Worm (Caenorhabditis elegans) whole organism, late embryonic: Measurements from ENCODE around the gene R13A1.5.
A peak's percentile ranks its signal among the peaks of the same experiment; 100 is the strongest.

Experiments used
- F13H6.1 ChIP-seq: sonication (generic microtip); optimal IDR thresholded peaks from 2 replicates; lab custom pipeline; 2016; ENCODE audit warnings: missing genetic modification characterization, missing compliant biosample characterization
- K02D7.2 ChIP-seq: sonication (generic microtip); optimal IDR thresholded peaks from 2 replicates; lab custom pipeline; 2017; ENCODE audit warnings: mild to moderate bottlenecking, missing genetic modification characterization, missing compliant biosample characterization
- Y22D7AL.16 ChIP-seq: sonication (generic microtip); optimal IDR thresholded peaks from 2 replicates; lab custom pipeline; 2016; ENCODE audit warnings: missing genetic modification characterization, missing compliant biosample characterization
- ahr-1 ChIP-seq: sonication (generic microtip); optimal IDR thresholded peaks from 2 replicates; lab custom pipeline; 2016; ENCODE audit warnings: missing genetic modification characterization, missing compliant biosample characterization
- ceh-14 ChIP-seq: sonication (generic microtip); optimal IDR thresholded peaks from 2 replicates; lab custom pipeline; 2016; ENCODE audit warnings: missing genotype, missing genetic modification characterization, missing compliant biosample characterization
- ceh-18 ChIP-seq: sonication (generic microtip); optimal IDR thresholded peaks from 2 replicates; lab custom pipeline; 2016; ENCODE audit warnings: missing genetic modification characterization, missing compliant biosample characterization
- ceh-19 ChIP-seq: fragments of 200-800 bp; sonication (Bioruptor generic); optimal IDR thresholded peaks from 2 replicates; lab custom pipeline; 2018; ENCODE audit warnings: mild to moderate bottlenecking, missing genetic modification characterization, missing compliant biosample characterization
- ceh-31 ChIP-seq: sonication (generic microtip); optimal IDR thresholded peaks from 2 replicates; lab custom pipeline; 2016; ENCODE audit warnings: missing genetic modification characterization, missing compliant biosample characterization
- ceh-34 ChIP-seq: sonication (generic microtip); optimal IDR thresholded peaks from 2 replicates; lab custom pipeline; 2016; ENCODE audit warnings: mild to moderate bottlenecking, missing genetic modification characterization, missing compliant biosample characterization
- ceh-45 ChIP-seq: fragments of 200-800 bp; sonication (Bioruptor generic); IDR thresholded peaks from 2 replicates; pipeline ENCODE4 v1.3.6; 2022; ENCODE audit warnings: missing genetic modification reagents, missing genetic modification characterization, missing compliant biosample characterization
- ceh-6 ChIP-seq: fragments of 200-800 bp; sonication (Bioruptor generic); optimal IDR thresholded peaks from 2 replicates; lab custom pipeline; 2018; ENCODE audit warnings: mild to moderate bottlenecking, missing genetic modification characterization, missing compliant biosample characterization
- ceh-9 ChIP-seq: sonication (generic microtip); optimal IDR thresholded peaks from 2 replicates; lab custom pipeline; 2016; ENCODE audit warnings: mild to moderate bottlenecking, missing genetic modification characterization, inconsistent platforms, missing compliant biosample characterization
- elt-2 ChIP-seq: sonication (generic microtip); optimal IDR thresholded peaks from 2 replicates; lab custom pipeline; 2016; ENCODE audit warnings: missing genetic modification reagents, missing genetic modification characterization, missing compliant biosample characterization
- elt-4 ChIP-seq: sonication (generic microtip); optimal IDR thresholded peaks from 2 replicates; lab custom pipeline; 2016; ENCODE audit warnings: missing genetic modification characterization, missing compliant biosample characterization
- eyg-1 ChIP-seq: sonication (generic microtip); optimal IDR thresholded peaks from 2 replicates; lab custom pipeline; 2016; ENCODE audit warnings: missing genotype, missing genetic modification characterization, missing compliant biosample characterization
- fax-1 ChIP-seq: sonication (generic microtip); optimal IDR thresholded peaks from 2 replicates; lab custom pipeline; 2016; ENCODE audit warnings: missing genotype, missing genetic modification characterization, missing compliant biosample characterization
- fkh-6 ChIP-seq: sonication (generic microtip); optimal IDR thresholded peaks from 2 replicates; lab custom pipeline; 2016; ENCODE audit warnings: missing genetic modification characterization, missing compliant biosample characterization
- gmeb-2 ChIP-seq: sonication (generic microtip); optimal IDR thresholded peaks from 2 replicates; lab custom pipeline; 2016; ENCODE audit warnings: missing genetic modification characterization, inconsistent platforms, missing compliant biosample characterization
- hlh-13 ChIP-seq: fragments of 200-800 bp; sonication (Bioruptor generic); optimal IDR thresholded peaks from 2 replicates; lab custom pipeline; 2018; ENCODE audit warnings: mild to moderate bottlenecking, missing genetic modification characterization, missing compliant biosample characterization
- hlh-15 ChIP-seq: sonication (generic microtip); optimal IDR thresholded peaks from 2 replicates; lab custom pipeline; 2016; ENCODE audit warnings: missing genetic modification characterization, missing compliant biosample characterization
- hlh-30 ChIP-seq: sonication (generic microtip); optimal IDR thresholded peaks from 2 replicates; lab custom pipeline; 2017; ENCODE audit warnings: antibody characterized with exemption, missing genetic modification characterization, missing compliant biosample characterization; ENCODE audit not compliant: insufficient read depth
- hlh-6 ChIP-seq: sonication (generic microtip); optimal IDR thresholded peaks from 2 replicates; lab custom pipeline; 2016; ENCODE audit warnings: missing genotype, missing genetic modification characterization, missing compliant biosample characterization
- lin-11 ChIP-seq: fragments of 200-800 bp; sonication (Bioruptor generic); optimal IDR thresholded peaks from 2 replicates; lab custom pipeline; 2018; ENCODE audit warnings: mild to moderate bottlenecking, missing genetic modification characterization, missing compliant biosample characterization
- nfya-1 ChIP-seq: sonication (generic microtip); optimal IDR thresholded peaks from 2 replicates; lab custom pipeline; 2017; ENCODE audit warnings: missing genetic modification characterization, mild to moderate bottlenecking, missing compliant biosample characterization, antibody characterized with exemption, moderate library complexity
- nhr-11 ChIP-seq: fragments of 150-350 bp; optimal IDR thresholded peaks from 2 replicates; lab custom pipeline; 2014; ENCODE audit warnings: missing biosample characterization, missing genetic modification characterization
- nhr-232 ChIP-seq: sonication (generic microtip); optimal IDR thresholded peaks from 2 replicates; lab custom pipeline; 2016; ENCODE audit warnings: missing genetic modification characterization, missing compliant biosample characterization
- odd-2 ChIP-seq: sonication (generic microtip); optimal IDR thresholded peaks from 2 replicates; lab custom pipeline; 2017; ENCODE audit warnings: antibody characterized with exemption, mild to moderate bottlenecking, missing genetic modification characterization, missing compliant biosample characterization
- pag-3 ChIP-seq: sonication (generic microtip); optimal IDR thresholded peaks from 2 replicates; lab custom pipeline; 2016; ENCODE audit warnings: missing compliant biosample characterization, missing genetic modification characterization, borderline replicate concordance
- pat-9 ChIP-seq: fragments of 200-800 bp; sonication (Bioruptor generic); optimal IDR thresholded peaks from 2 replicates; lab custom pipeline; 2018; ENCODE audit warnings: mild to moderate bottlenecking, missing genetic modification characterization, moderate library complexity, missing compliant biosample characterization
- pha-4 ChIP-seq: fragments of 150-350 bp; optimal IDR thresholded peaks from 2 replicates; lab custom pipeline; 2018; ENCODE audit warnings: missing biosample characterization, missing genetic modification reagents, missing genetic modification characterization
- pros-1 ChIP-seq: fragments of 150-350 bp; optimal IDR thresholded peaks from 2 replicates; lab custom pipeline; 2014; ENCODE audit warnings: missing biosample characterization, missing genetic modification reagents, missing genetic modification characterization
- rnt-1 ChIP-seq: sonication (generic microtip); optimal IDR thresholded peaks from 2 replicates; lab custom pipeline; 2016; ENCODE audit warnings: missing genetic modification characterization, missing compliant biosample characterization
- tbx-2 ChIP-seq: sonication (generic microtip); optimal IDR thresholded peaks from 2 replicates; lab custom pipeline; 2016; ENCODE audit warnings: missing genetic modification characterization, missing compliant biosample characterization
- tbx-7 ChIP-seq: sonication (generic microtip); optimal IDR thresholded peaks from 2 replicates; lab custom pipeline; 2016; ENCODE audit warnings: missing genotype, missing genetic modification characterization, missing compliant biosample characterization
- ttx-3 ChIP-seq: sonication (generic microtip); optimal IDR thresholded peaks from 2 replicates; lab custom pipeline; 2016; ENCODE audit warnings: missing genetic modification reagents, missing genetic modification characterization, missing compliant biosample characterization
- unc-42 ChIP-seq: sonication (generic microtip); optimal IDR thresholded peaks from 2 replicates; lab custom pipeline; 2016; ENCODE audit warnings: missing genotype, missing genetic modification characterization, missing compliant biosample characterization
- unc-86 ChIP-seq: sonication (generic microtip); optimal IDR thresholded peaks from 2 replicates; lab custom pipeline; 2016; ENCODE audit warnings: missing genetic modification characterization, missing compliant biosample characterization

Gene R13A1.5

ce11 chrIV:7166553-7166952, 25.1 kb downstream of the R13A1.5 start, which contains the start of gene C42D4.18:
TSS of gene C42D4.18 (plus strand) at chrIV:7166783.
- TF ChIP-seq hlh-30 (peak; percentile 4), pha-4 (tag; lab: Kevin White, UChicago) (no peak)
- TF ChIP-seq, all 69 proteins: peak for 1

- TF ChIP-seq ceh-19 (GFP tag; lab: Kevin White, UChicago): no peak
- TF ChIP-seq tbx-2 (tag; lab: Kevin White, UChicago): no peak
- TF ChIP-seq lin-11 (tag; lab: Kevin White, UChicago): no peak
- TF ChIP-seq elt-2 (tag; lab: Kevin White, UChicago): no peak
- no peak for TF ChIP-seq ttx-3 (tag; lab: Kevin White, UChicago)
- no peak for TF ChIP-seq pros-1 (tag; lab: Kevin White, UChicago)
- TF ChIP-seq nhr-232 (tag; lab: Kevin White, UChicago): no peak
- TF ChIP-seq unc-42 (tag; lab: Kevin White, UChicago): no peak
- TF ChIP-seq pat-9 (tag; lab: Kevin White, UChicago): no peak
- TF ChIP-seq Y22D7AL.16 (tag; lab: Kevin White, UChicago): no peak
- no peak for TF ChIP-seq ceh-14 (tag; lab: Kevin White, UChicago)
- no peak for TF ChIP-seq tbx-7
- TF ChIP-seq hlh-15: no peak
- TF ChIP-seq pag-3 (tag; lab: Kevin White, UChicago): no peak
- no peak for TF ChIP-seq ceh-18 (tag; lab: Kevin White, UChicago)
- TF ChIP-seq fkh-6: no peak
- no peak for TF ChIP-seq ceh-45 (GFP tag; lab: Robert Waterston, UW)
These were observed 25.9 kb downstream of the R13A1.5 start, which contains the start of gene rpc-1 for ce11 chrIV:7165723-7166122. TSS of gene rpc-1 (minus strand) at chrIV:7165748.

- TF ChIP-seq elt-4 (tag; lab: Kevin White, UChicago) (no peak), eyg-1 (tag; lab: Kevin White, UChicago) (no peak)
These were observed 32.1 kb downstream of the R13A1.5 start for ce11 chrIV:7159586-7159985.

- TF ChIP-seq unc-42 (tag; lab: Kevin White, UChicago): no peak
- TF ChIP-seq pha-4 (tag; lab: Kevin White, UChicago): no peak
- no peak for TF ChIP-seq ceh-9 (tag; lab: Kevin White, UChicago)
- no peak for TF ChIP-seq unc-86 (tag; lab: Kevin White, UChicago)
- TF ChIP-seq ceh-6: no peak
- no peak for TF ChIP-seq pros-1 (tag; lab: Kevin White, UChicago)
These were observed 33.5 kb downstream of the R13A1.5 start for ce11 chrIV:7158161-7158560.

ce11 chrIV:7156356-7156755, 35.3 kb downstream of the R13A1.5 start, which contains the start of gene maph-9:
TSS of gene maph-9 (plus strand) at chrIV:7156628.
- TF ChIP-seq hlh-13 (GFP tag; lab: Kevin White, UChicago) (no peak), nfya-1 (tag; lab: Kevin White, UChicago) (peak; percentile 44), rnt-1 (tag; lab: Kevin White, UChicago) (no peak), lin-11 (tag; lab: Kevin White, UChicago) (no peak), unc-86 (tag; lab: Kevin White, UChicago) (no peak), eyg-1 (tag; lab: Kevin White, UChicago) (no peak), odd-2 (tag; lab: Kevin White, UChicago) (no peak), gmeb-2 (no peak), fkh-6 (no peak), elt-2 (tag; lab: Kevin White, UChicago) (no peak), ceh-31 (tag; lab: Kevin White, UChicago) (peak; percentile 28), ahr-1 (no peak), hlh-6 (tag; lab: Kevin White, UChicago) (no peak), tbx-2 (tag; lab: Kevin White, UChicago) (no peak), nhr-11 (tag; lab: Kevin White, UChicago) (no peak), K02D7.2 (tag; lab: Kevin White, UChicago) (no peak), fax-1 (tag; lab: Kevin White, UChicago) (no peak), ceh-34 (tag; lab: Kevin White, UChicago) (no peak), F13H6.1 (tag; lab: Kevin White, UChicago) (no peak), ceh-14 (tag; lab: Kevin White, UChicago) (peak; percentile 30), pha-4 (tag; lab: Kevin White, UChicago) (no peak)
